Fruit fly (Drosophila melanogaster) whole organism, wandering third instar larva: ENCODE results near the gene CG31038.

Experiments
- Abd-B ChIP-seq: fragments of >200 bp; optimal IDR thresholded peaks from 2 replicates; lab custom pipeline; 2017; ENCODE audit warnings: missing biosample characterization, missing genetic modification characterization
- CG32264 ChIP-seq: fragments of 200-800 bp; sonication (Bioruptor generic); optimal IDR thresholded peaks from 2 replicates; lab custom pipeline; 2016; ENCODE audit warnings: missing biosample characterization, missing genetic modification characterization
- CG9705 ChIP-seq: fragments of 200-800 bp; sonication (Bioruptor generic); optimal IDR thresholded peaks from 2 replicates; lab custom pipeline; 2018; ENCODE audit warnings: missing biosample characterization, mild to moderate bottlenecking, missing genetic modification characterization
- Dfd ChIP-seq: fragments of >200 bp; optimal IDR thresholded peaks from 2 replicates; lab custom pipeline; 2017; ENCODE audit warnings: missing biosample characterization, missing genetic modification characterization
- HLH106 ChIP-seq: fragments of 200-800 bp; optimal IDR thresholded peaks from 3 replicates; lab custom pipeline; 2019; ENCODE audit warnings: missing biosample characterization, mild to moderate bottlenecking, missing genetic modification characterization, moderate library complexity
- Hnf4 ChIP-seq: fragments of 200-800 bp; sonication (Bioruptor generic); optimal IDR thresholded peaks from 2 replicates; lab custom pipeline; 2016; ENCODE audit warnings: missing biosample characterization, mild to moderate bottlenecking, missing genetic modification characterization
- Hr78 ChIP-seq: fragments of >200 bp; optimal IDR thresholded peaks from 2 replicates; lab custom pipeline; 2017; ENCODE audit warnings: missing biosample characterization, missing genetic modification characterization
- Hr83 ChIP-seq: fragments of 200-300 bp; sonication (Bioruptor generic); optimal IDR thresholded peaks from 2 replicates; lab custom pipeline; 2016; ENCODE audit warnings: missing biosample characterization, mild to moderate bottlenecking, missing genetic modification characterization, moderate library complexity; ENCODE audit not compliant: poor library complexity, severe bottlenecking
- Jra ChIP-seq: sonication (Bioruptor generic); optimal IDR thresholded peaks from 2 replicates; lab custom pipeline; 2016; ENCODE audit warnings: missing biosample characterization, missing genetic modification characterization
- Myc ChIP-seq: fragments of >200 bp; optimal IDR thresholded peaks from 2 replicates; lab custom pipeline; 2017
- OdsH ChIP-seq: fragments of 200-800 bp; sonication (Bioruptor generic); optimal IDR thresholded peaks from 2 replicates; lab custom pipeline; 2016; ENCODE audit warnings: missing biosample characterization, mild to moderate bottlenecking, missing genetic modification characterization
- Rel ChIP-seq, 2 experiments: fragments of 200-800 bp; sonication (Bioruptor generic) in 1 of 2; optimal IDR thresholded peaks; 2 replicates in 1 of 2; 3 replicates in 1 of 2; lab custom pipeline; 2016 to 2019; ENCODE audit warnings: mild to moderate bottlenecking in 2 of 2, missing biosample characterization in 2 of 2, missing genetic modification characterization in 2 of 2, moderate library complexity in 1 of 2
- Sp1 ChIP-seq: fragments of 200-800 bp; sonication (Bioruptor generic); optimal IDR thresholded peaks from 3 replicates; lab custom pipeline; 2019; ENCODE audit warnings: missing biosample characterization, mild to moderate bottlenecking, missing genetic modification characterization, moderate library complexity
- br ChIP-seq: fragments of 200-800 bp; sonication (Bioruptor generic); optimal IDR thresholded peaks from 2 replicates; lab custom pipeline; 2016; ENCODE audit warnings: missing biosample characterization, missing genetic modification characterization
- brk ChIP-seq: fragments of 200-800 bp; sonication (Bioruptor generic); optimal IDR thresholded peaks from 2 replicates; lab custom pipeline; 2016; ENCODE audit warnings: missing biosample characterization, mild to moderate bottlenecking, missing genetic modification characterization
- dl ChIP-seq, 2 experiments: fragments of 175-275, 200-275 bp in 1 of 2; fragments of 200-275 bp in 1 of 2; sonication (Bioruptor generic); optimal IDR thresholded peaks; lab custom pipeline; 2018; ENCODE audit warnings: mild to moderate bottlenecking in 2 of 2, missing biosample characterization in 2 of 2, missing genetic modification characterization in 2 of 2, moderate library complexity in 2 of 2; ENCODE audit not compliant: partially characterized antibody in 2 of 2, insufficient read depth in 1 of 2
- dmrt93B ChIP-seq: fragments of 200-800 bp; sonication (Bioruptor generic); optimal IDR thresholded peaks from 2 replicates; lab custom pipeline; 2018; ENCODE audit warnings: missing biosample characterization, mild to moderate bottlenecking, missing genetic modification characterization
- dsf ChIP-seq: sonication (Bioruptor generic); optimal IDR thresholded peaks from 2 replicates; lab custom pipeline; 2016; ENCODE audit warnings: missing biosample characterization, missing genetic modification characterization, borderline replicate concordance
- ey ChIP-seq: fragments of 200-800 bp; sonication (Bioruptor generic); optimal IDR thresholded peaks from 2 replicates; lab custom pipeline; 2016; ENCODE audit warnings: missing biosample characterization, missing genetic modification characterization
- fru ChIP-seq: fragments of 200-800 bp; sonication (Bioruptor generic); optimal IDR thresholded peaks from 3 replicates; lab custom pipeline; 2016; ENCODE audit warnings: missing biosample characterization, mild to moderate bottlenecking, missing genetic modification characterization
- h ChIP-seq: fragments of 200-800 bp; sonication (Bioruptor generic); optimal IDR thresholded peaks from 3 replicates; lab custom pipeline; 2016; ENCODE audit warnings: missing biosample characterization, mild to moderate bottlenecking, missing genetic modification characterization
- jim ChIP-seq: fragments of 175-275, 200-325 bp; sonication (Bioruptor generic); optimal IDR thresholded peaks from 2 replicates; lab custom pipeline; 2016; ENCODE audit warnings: missing biosample characterization, mild to moderate bottlenecking, missing genetic modification characterization
- lola ChIP-seq: fragments of >200 bp; optimal IDR thresholded peaks from 2 replicates; lab custom pipeline; 2017; ENCODE audit warnings: missing biosample characterization, missing genetic modification characterization
- pan ChIP-seq: fragments of >200 bp; optimal IDR thresholded peaks from 2 replicates; lab custom pipeline; 2017
- psq ChIP-seq: fragments of 200-800 bp; sonication (Bioruptor generic); optimal IDR thresholded peaks from 3 replicates; lab custom pipeline; 2017; ENCODE audit warnings: missing biosample characterization, mild to moderate bottlenecking, missing genetic modification characterization, moderate library complexity
- rgr ChIP-seq: fragments of 200-800 bp; sonication (Bioruptor generic); optimal IDR thresholded peaks from 3 replicates; lab custom pipeline; 2016; ENCODE audit warnings: missing biosample characterization, mild to moderate bottlenecking, missing genetic modification characterization
- sage ChIP-seq: fragments of 200-800 bp; sonication (Bioruptor generic); optimal IDR thresholded peaks from 2 replicates; lab custom pipeline; 2016; ENCODE audit warnings: missing biosample characterization, mild to moderate bottlenecking, missing genetic modification characterization
- sv ChIP-seq: fragments of 200-800 bp; sonication (Bioruptor generic); optimal IDR thresholded peaks from 3 replicates; lab custom pipeline; 2016; ENCODE audit warnings: missing biosample characterization, missing genetic modification characterization
- tai ChIP-seq: sonication (Bioruptor generic); optimal IDR thresholded peaks from 2 replicates; lab custom pipeline; 2016; ENCODE audit warnings: missing biosample characterization, missing genetic modification characterization
- woc ChIP-seq: sonication (Bioruptor generic); optimal IDR thresholded peaks from 2 replicates; lab custom pipeline; 2016; ENCODE audit warnings: missing biosample characterization, mild to moderate bottlenecking, missing genetic modification characterization

Gene CG31038

DNA sequence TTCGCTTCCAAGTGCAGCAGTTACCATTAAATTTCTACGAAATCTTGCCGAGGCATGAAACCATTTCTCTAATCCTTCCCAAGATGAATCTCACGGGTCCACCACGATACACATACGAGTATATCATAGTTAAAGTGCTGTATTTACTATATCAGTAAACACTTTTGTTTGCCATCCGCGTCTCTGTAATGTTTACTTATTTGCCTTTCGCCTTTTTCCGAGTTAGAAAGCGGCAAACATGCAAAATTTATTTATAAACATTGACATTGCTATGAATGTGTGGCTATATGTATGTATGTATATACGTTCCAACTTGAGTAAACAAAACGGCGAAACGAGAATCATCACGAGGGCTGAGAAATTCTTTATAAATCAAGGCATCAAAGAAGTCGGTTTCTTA is 45.9 kb upstream of the CG31038 start:
- no peak for TF ChIP-seq sv
- no peak for TF ChIP-seq dmrt93B
- no peak for TF ChIP-seq HLH106 (tag; lab: Kevin White, UChicago)
- TF ChIP-seq sage (GFP tag; lab: Kevin White, UChicago), result no peak
- TF ChIP-seq dl (GFP tag; optimal IDR thresholded peaks at IDR 0.05; lab: Kevin White, UChicago; ENCODE audit: insufficient read depth in 1 of 2, partially characterized antibody in 2 of 2), result no peak
- no peak for TF ChIP-seq Dfd

DNA sequence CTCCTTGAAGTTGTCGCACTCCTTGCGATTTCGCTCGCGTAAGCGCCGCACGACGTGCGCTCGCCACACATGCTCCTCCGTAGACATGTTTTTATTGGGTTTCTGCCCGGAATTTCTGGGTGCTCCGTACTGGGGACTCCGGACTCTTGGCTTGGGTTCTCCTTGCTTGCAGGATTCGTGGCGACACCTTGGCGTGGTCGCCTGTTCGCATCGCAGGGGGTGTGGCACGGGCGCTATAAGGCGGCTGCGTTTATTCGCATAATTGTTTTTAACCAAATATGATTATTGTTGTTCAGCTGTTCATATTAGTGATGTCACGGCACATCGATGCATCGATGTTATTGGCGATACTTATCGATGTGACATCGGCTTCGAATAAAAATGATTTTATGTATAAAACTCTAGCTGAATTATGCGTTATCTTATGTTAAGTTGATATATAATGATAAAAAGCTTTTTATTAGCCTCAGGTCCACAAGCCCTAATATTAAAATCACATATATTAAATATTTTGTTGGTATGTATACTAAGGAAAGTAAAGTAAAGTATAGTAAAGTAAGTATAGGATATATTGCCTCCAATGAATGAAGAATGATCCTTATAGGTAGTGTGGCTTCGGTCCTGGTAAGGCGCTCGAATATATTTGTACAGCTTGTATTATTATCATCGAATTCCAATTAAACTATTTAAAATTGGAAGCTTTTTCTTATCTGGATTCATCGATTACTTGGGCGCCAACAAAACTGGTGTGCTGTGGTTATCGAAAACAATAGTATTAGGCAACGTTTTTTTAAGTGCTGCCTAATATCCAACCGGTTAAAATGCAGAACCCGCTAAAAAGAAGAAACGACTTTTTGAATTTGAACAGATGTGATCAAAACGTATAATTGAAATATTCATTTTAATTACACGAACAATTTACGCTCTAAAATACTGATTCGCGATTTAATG is 41.8 kb upstream of the CG31038 start, which contains the start of gene Atg16:
Gene Atg16, minus strand, starts transcription at position 343 of the 951 bp plus-strand sequence.
- TF ChIP-seq psq (GFP tag; lab: Kevin White, UChicago) (peak; percentile 7), Myc (no peak), woc (peak; percentile 30), rgr (GFP tag; lab: Kevin White, UChicago) (peak; percentile 11), h (GFP tag; lab: Kevin White, UChicago) (no peak), CG9705 (GFP tag; lab: Kevin White, UChicago) (no peak), dmrt93B (no peak), brk (GFP tag; lab: Kevin White, UChicago) (peak; percentile 17), dsf (GFP tag; lab: Kevin White, UChicago) (no peak), br (peak; percentile 1), dl (GFP tag; optimal IDR thresholded peaks at IDR 0.05; lab: Kevin White, UChicago; ENCODE audit: insufficient read depth in 1 of 2, partially characterized antibody in 2 of 2) (no peak), Abd-B (GFP tag; lab: Kevin White, UChicago) (no peak), sv (no peak), Hnf4 (GFP tag; lab: Kevin White, UChicago) (peak; percentile 59), OdsH (GFP tag; lab: Kevin White, UChicago) (no peak), Hr83 (GFP tag; lab: Kevin White, UChicago) (peak; percentile 59), ey (GFP tag; lab: Kevin White, UChicago) (peak; percentile 2), CG32264 (GFP tag; lab: Kevin White, UChicago) (no peak), lola (GFP tag; lab: Kevin White, UChicago) (no peak), fru (peak; percentile 25), jim (GFP tag; lab: Kevin White, UChicago) (no peak), tai (peak; percentile 42), Jra (GFP tag; lab: Kevin White, UChicago) (peak; percentile 25)

DNA sequence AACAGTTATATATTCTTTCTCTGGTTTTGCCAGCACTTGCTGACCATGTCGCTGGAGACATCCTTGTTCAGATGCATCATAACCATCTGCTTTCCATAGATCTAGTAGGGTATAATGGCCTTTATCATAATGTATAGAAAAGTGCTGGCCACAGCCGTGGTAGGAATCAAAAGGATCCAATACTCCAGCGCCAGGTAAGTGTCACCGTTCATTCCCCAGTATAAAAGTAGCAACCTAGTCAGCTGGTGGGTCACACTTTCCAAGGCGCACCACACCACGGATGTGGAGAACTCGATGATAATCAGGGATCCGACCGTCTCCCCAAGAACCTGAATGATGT is 41.2 kb upstream of the CG31038 start, which contains the start of gene Prtl99C:
Gene Prtl99C, plus strand, starts transcription at position 241 of the 340 bp plus-strand sequence.
- no peak for TF ChIP-seq Jra (GFP tag; lab: Kevin White, UChicago)
- TF ChIP-seq sv, result no peak
- TF ChIP-seq tai, result no peak
- no peak for TF ChIP-seq Abd-B (GFP tag; lab: Kevin White, UChicago)
- no peak for TF ChIP-seq Hr83 (GFP tag; lab: Kevin White, UChicago)
- no peak for TF ChIP-seq Sp1 (GFP tag; lab: Kevin White, UChicago)
- no peak for TF ChIP-seq Rel (GFP tag; optimal IDR thresholded peaks at IDR 0.05; lab: Kevin White, UChicago)
- TF ChIP-seq Rel (tag; optimal IDR thresholded peaks at IDR 0.05; lab: Kevin White, UChicago), result no peak
- no peak for TF ChIP-seq dmrt93B
- TF ChIP-seq, all 38 proteins: peak for 0

- no peak for TF ChIP-seq ey (GFP tag; lab: Kevin White, UChicago)
- no peak for TF ChIP-seq tai
- TF ChIP-seq pan, result no peak
- no peak for TF ChIP-seq Hr78 (GFP tag; lab: Kevin White, UChicago)
- no peak for TF ChIP-seq Sp1 (GFP tag; lab: Kevin White, UChicago)
- TF ChIP-seq Rel (GFP tag; optimal IDR thresholded peaks at IDR 0.05; lab: Kevin White, UChicago), result no peak
- TF ChIP-seq Rel (tag; optimal IDR thresholded peaks at IDR 0.05; lab: Kevin White, UChicago), result no peak
- TF ChIP-seq sv, result no peak
- TF ChIP-seq dsf (GFP tag; lab: Kevin White, UChicago), result no peak
- TF ChIP-seq fru, result no peak
- no peak for TF ChIP-seq brk (GFP tag; lab: Kevin White, UChicago)
Observed at dm6 chr3R:29836188-29836587, 40.7 kb upstream of the CG31038 start, which contains the start of gene CG42592. CG42592 (minus strand) TSS chr3R:29836288.
